Worm (Caenorhabditis elegans): ENCODE results near the gene col-179.

DNA sequence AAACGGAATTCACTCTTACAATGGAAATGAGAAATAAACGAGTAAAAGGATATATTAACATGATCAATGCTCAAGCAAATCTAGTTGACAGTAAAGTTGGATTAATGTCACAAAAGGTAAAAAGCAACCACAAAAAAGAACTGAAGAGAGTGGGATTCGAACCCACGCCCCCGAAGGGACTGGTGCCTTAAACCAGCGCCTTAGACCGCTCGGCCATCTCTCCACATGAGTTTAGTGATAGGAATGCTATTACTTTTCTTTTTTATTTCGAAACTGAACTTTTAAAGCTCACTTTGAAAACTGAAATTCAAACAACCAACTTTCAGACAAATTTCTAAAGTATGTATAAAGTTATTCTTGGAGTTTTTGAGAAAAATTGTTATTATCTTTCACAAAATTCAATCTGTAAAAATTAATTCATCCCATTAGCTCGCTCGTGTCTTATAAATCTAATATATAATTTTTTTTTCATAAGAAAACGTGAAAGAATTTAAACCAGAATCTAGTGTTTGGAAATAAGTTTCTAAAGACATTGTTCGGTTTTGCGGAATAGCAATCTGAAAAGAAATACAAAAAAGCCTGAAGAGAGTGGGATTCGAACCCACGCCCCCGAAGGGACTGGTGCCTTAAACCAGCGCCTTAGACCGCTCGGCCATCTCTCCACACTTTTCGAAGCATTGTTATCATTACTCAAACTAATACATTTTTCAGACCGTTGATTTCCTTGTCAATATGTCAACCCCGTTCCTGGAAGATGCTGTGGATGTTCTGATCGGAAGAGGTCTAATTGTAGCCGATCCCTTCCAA, 38.3 kb upstream of the col-179 start:
- TF ChIP-seq ama-1 (optimal IDR thresholded peaks at IDR 0.05) (no peak), pes-1 (GFP tag; IDR thresholded peaks at IDR 0.05) (no peak), hnd-1 (tag; optimal IDR thresholded peaks at IDR 0.05) (no peak), ets-7 (tag; optimal IDR thresholded peaks at IDR 0.05) (no peak), ceh-13 (GFP tag; optimal IDR thresholded peaks at IDR 0.05) (no peak), flt-1 (GFP tag; IDR thresholded peaks at IDR 0.05) (no peak), F13C5.2 (tag; optimal IDR thresholded peaks at IDR 0.05) (no peak), tra-4 (tag; optimal IDR thresholded peaks at IDR 0.05) (no peak), B0310.2 (tag; optimal IDR thresholded peaks at IDR 0.05) (no peak), hmbx-1 (tag; optimal IDR thresholded peaks at IDR 0.05) (no peak)
